Fruit fly (Drosophila melanogaster) whole organism, larva: Measurements from ENCODE around the gene CG13692.
A peak's percentile ranks its signal among the peaks of the same experiment; 100 is the strongest.

ENCODE experiments used
- noc ChIP-seq: fragments of 200-800 bp; sonication (Bioruptor generic); optimal IDR thresholded peaks from 3 replicates; lab custom pipeline; 2019; ENCODE audit warnings: missing biosample characterization, mild to moderate bottlenecking, missing genetic modification characterization, moderate library complexity

CG13692 gene

DNA sequence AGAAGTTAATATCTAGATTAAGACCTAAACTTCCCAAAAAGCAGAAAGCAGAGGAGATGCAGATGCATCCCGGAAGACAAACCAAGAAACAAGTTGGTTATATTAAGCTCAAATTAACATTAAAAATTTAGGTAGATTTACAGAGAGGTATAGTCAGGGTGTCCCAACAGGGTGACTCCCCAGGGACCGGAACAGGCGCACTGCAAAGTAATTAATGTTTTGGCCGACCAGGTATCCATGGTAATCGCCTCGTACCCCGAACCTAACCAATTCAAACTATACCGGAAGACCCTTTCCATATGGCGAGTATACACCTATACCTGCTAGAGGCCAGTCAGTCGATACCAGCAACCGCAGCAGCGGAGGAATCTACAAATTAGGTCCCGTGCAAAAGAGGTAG lies 1.0 kb downstream of the CG13692 start, which contains the start of gene BBS8:
Gene BBS8, plus strand, starts transcription at position 301 of the 400 bp plus-strand sequence.
- TF ChIP-seq noc (tag; lab: Kevin White, UChicago): no peak

DNA sequence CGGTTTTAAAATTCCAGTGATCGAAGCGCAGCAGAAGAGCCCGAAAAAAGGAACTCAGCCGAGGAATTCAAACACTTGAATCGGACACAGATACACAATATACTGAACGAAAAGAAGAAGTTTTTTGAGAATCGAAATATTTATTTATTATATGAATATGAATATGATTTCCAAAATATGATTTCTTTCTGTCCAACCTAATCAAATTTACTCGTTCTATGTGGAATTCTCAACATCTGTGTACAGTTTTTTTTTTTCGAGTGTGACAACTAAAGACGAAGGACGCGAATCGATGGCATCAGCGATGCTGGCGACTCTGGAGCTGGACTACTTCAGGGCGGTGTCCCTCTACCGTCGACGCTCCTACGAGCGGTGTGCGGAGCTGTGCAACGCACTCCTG lies 1.6 kb downstream of the CG13692 start:
- TF ChIP-seq noc (tag; lab: Kevin White, UChicago): no peak

DNA sequence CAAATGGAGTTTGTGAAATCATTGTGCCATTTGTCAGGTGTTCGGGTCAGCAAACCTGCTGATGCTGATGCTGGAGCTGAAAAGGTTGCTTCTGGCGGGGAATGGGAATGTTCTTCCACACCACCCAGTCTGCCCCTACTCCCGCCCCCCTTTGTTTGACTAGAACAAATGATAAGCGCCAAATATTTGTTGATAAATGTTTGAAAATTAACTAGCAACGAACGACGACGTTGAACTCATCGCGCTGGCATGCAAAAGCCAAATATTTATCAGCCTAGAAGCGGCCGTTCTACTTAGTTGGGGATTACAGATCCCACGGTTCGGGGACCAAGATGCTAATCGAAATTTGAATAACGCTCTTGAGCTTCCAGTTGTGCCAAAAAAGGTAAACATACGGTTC lies 3.9 kb downstream of the CG13692 start:
- no peak for TF ChIP-seq noc (tag; lab: Kevin White, UChicago)

DNA sequence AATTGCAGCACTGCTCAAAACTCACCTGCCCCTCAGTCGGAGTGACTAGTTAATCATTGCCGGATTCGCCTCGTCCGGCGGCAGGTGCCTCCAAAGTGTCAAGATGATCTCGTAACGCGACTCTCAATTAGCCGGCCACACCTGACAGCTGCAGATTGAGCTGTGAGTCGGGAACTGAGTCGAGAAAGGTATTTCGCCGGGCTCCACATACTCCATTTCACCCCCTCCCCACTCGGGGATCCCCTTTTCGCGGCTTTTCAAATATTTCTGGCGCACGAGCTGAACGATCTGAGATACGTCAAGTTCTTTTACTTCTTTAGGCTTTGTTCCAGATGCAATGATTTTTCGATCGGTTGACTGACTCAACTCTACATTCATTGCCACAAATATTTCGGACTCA lies 4.9 kb downstream of the CG13692 start:
- no peak for TF ChIP-seq noc (tag; lab: Kevin White, UChicago)

DNA sequence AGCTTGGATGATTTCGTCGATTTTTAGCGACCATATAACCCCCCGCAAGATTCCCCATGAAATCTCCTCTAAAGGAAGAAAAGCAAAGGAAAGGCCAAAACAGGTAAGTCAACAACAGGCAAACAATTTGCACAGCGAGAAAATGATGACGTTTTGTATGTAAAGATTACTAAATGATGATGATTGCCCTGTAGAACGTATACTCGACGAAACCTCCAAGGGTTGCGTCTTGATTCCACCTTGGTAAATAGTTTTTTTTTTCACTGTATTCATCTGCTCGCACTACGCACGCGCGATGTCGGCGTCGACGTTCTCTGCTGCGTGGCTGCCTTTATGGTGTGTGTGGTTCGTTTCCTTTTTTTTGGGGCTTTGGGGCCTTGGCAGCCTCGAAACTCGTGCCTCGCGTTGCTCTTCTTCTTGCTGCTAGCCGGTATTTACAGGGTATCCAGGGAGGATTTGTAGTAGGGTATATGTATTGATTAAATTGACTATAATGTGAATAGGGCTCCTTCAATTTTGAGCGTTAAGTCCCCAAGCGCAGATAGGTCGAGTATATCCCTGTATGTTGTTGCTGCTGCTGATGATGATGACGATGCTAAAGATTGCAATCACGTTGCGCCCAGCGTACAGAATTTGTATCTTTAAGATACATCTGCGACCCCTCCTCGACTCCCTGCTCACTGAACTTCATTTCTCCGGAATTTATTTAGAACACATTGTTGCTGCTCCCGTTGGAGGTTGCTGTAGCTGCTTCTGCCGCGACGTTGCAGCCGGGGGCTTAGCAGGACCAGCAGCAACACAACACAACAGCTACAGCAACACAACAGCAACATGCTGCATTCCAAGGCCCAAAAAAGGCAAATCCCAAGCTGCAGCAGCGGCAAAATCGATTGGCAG lies 6.0 kb downstream of the CG13692 start:
- TF ChIP-seq noc (tag; lab: Kevin White, UChicago): no peak

DNA sequence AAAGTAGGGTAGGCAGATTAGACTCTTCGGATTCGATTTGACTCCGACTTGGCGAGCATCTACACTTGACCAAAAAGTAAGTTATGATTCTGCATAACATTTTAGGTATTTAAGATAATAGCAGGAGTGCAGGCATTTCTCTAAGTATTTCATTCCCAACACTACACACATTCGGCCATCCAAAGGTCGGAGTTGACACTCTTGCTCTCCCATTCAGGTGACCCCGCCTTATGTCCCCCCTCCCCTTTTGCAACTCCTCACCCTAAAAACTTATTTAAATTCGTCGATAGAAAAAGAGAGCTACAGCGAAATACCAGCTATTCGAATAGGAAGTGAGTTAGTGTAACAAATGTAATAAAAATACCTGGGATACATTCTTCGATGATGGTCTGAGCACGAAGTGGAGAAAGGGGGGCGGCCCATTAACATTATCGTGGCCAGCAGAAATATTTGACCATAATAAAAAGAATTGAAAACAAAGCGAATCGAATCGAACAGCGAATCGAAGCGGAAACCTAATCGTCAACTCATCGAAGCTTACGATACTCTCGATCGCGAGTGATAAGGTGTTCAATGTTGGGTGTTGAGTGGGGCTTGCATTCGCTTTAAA lies 6.9 kb downstream of the CG13692 start:
- no peak for TF ChIP-seq noc (tag; lab: Kevin White, UChicago)

DNA sequence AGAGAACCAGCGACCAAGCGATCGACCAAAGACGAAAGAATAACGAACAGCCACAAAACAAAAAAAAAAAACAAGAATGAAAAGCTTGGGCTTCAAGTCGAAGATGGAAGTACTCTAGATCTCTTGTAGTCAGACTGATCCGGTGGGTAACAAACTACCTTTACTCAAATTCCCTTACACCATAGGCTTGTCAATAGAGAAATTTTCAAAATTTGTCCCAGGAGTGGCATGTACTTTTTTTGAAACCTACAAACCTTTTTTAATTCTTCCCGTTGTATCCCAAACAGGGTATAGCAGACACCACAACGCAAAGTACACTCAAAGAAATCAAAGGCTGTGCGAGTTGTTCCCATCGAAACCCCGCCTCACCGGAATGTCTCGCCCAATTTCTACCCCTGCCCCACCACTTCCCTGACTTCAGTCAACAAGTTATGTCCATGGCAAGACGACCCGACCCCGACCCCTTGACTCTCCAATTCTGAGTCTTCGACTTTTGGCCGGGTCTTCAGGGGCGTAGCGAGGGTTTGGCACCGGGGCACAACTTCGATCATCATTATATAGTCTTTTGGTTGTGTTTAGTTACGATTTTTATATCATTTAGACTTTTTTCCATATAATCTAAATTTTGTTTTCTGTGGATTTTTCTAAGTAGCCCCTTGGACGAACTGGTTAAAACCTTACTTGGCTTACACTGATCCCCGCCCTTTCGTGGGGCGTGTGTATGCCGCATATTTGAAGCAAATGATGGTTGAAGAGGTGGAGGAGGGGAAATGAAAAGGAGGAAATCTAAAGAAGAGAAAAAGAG lies 8.3 kb downstream of the CG13692 start:
- TF ChIP-seq noc (tag; lab: Kevin White, UChicago): peak; percentile 35

DNA sequence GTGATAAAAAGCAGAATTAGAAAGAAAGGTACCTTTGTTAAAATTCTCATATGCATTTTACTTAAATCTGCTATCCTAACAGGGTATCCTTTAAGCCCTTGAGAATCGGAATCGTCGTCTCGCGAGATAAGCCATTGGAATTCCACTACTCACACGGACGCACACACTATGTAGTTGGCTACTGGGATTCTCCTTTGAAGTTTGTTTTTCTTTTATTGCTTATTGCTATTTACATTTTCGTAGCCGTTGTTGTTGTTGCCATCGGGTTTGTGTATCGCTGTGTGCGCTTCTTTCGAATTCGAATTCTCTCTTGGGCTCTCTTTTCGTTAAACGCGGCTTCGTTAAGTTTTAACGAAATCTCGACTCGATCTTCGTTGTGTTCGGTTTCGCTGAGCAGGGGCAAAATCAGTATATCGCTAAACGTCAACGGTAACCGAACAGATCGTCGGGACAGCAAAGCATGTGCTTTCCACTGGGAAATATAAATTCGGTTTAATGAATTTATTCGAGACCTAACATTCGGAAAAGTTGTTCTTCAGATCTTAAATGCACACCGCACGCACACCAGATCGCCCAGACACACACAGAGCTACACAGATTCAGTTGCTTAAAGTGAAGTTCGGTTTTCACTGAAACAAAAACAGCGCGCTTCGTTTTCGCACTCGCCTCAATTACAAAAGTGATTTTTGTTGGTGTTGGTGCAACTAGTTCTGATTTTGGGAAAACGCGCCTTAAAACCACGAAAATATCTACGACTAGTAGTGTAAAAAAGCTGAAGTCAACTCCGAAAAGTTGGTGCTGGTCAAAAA lies 9.5 kb downstream of the CG13692 start, which contains the start of gene ex:
Gene ex, plus strand, starts transcription at position 408 of the 809 bp plus-strand sequence.
- TF ChIP-seq noc (tag; lab: Kevin White, UChicago): no peak

DNA sequence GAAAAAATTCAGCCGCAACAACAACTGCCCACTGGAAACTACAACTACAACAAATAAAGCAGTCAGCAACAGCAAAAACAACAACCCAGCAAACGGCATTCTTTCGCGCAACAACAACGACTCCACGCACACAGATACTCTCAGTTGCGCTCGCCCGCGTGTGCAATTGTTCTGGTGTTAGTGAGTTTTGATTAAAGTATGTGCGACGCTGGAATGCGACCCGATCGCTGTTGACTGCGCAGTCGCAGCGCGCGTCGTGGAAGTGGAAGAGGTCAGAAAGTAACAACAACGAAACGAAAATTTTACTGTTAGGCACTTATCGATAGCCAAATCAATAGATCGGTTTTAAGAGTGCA lies 10.0 kb downstream of the CG13692 start:
- no peak for TF ChIP-seq noc (tag; lab: Kevin White, UChicago)

DNA sequence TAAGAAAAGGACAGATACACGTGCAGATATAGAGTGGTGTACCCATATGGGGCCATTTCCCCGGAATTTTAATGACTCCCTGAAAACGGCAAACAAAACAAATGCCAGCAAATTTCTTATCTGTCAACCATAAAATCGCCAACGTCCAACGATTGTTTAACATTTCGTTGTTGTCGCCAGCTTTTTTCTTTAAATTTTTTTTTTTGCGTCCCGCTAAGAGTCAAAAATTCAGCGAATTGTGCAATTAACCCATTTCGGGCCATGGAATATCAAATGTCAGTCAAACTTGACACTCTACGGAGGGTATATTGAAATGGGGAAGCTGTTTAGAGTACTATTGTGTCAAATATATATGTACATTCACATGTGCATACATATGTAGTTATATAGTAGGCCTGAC lies 10.5 kb downstream of the CG13692 start:
- TF ChIP-seq noc (tag; lab: Kevin White, UChicago): no peak

DNA sequence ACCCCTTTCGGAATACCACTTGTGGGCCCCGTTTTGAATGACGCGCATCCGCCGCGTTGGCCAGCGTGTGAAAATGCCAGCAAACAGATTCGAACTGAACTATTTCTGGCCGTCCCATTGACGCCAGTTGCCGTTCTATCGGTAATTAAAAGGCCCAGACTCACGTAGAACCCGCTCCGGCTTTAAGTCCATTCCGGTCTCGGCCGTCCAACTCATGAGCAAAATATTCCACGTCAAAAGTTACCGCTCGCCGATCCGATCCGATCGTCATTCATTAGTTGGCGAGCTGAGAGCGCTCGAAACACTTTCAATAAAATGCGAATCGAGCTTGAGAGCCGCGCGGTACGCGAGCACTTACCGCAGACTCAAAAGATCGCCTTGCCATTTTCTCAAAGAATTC lies 12.9 kb downstream of the CG13692 start:
- no peak for TF ChIP-seq noc (tag; lab: Kevin White, UChicago)

DNA sequence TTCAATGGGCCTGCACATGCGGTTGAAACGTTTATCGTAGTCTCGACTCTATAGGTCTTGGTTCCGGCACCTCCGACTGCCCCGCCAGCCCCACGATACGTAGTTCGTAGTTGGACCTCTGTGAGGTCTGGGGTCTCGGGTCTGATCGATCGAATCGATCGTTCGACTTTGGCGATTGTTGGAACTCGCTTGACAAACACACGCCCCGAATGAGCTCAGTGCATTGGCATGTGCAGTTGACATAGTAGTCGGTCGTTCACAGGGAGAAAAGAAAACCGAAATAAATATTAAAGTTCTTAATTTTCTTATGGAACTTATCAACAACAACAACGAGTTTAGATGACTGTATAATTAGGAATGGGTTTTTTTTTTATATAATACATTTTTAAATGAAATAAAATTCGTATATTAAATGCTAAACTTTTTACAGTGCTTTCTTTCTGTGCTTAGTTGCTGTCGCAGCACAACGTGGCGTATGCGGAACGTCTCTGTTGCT lies 13.8 kb downstream of the CG13692 start:
- TF ChIP-seq noc (tag; lab: Kevin White, UChicago): no peak

DNA sequence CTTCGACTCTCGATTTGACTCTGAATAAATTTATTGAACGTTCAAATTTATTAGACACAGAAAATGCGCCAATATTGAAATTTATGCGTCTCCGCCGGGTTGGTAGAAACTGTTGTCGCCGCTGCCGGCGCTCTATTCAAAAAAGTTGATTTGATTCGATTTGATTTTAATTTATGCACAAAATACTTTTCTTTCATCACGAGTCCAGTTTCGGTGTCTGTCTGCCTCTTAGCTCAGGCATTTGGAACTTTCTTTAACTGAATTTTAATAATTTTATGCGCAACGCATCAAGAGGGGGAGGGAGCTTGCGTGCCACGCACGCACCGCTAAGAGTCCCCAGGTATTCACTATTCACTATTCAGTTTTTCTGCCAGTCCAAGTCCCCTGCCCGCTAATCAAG lies 15.9 kb downstream of the CG13692 start:
- TF ChIP-seq noc (tag; lab: Kevin White, UChicago): no peak

DNA sequence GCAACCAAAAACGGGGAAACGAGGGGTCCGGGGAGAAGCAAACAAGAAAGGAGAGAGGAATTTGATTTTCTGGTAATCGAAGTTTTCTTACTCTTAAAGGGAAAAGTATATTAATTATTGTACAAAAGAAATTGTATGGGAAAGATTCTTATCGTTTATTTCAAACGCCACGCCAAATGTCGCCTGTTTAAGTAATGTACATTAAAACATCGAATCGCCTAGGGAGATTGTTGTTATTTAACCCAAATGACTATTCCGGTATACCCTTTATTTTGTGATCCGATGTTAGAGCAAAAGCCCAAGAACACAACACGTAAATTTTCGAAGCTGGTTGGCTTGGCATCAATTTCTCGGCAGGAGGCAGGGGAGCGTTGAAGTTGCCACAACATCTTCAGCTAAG lies 17.8 kb downstream of the CG13692 start:
- no peak for TF ChIP-seq noc (tag; lab: Kevin White, UChicago)
